Worm (Caenorhabditis elegans) whole organism, L4/young adult: ENCODE results near the gene ssup-72.

Experiments
- dao-5 ChIP-seq: sonication (generic microtip); optimal IDR thresholded peaks from 2 replicates; lab custom pipeline; 2016; ENCODE audit warnings: missing genotype, missing genetic modification characterization, moderate library complexity, missing compliant biosample characterization
- him-1 ChIP-seq: sonication (generic microtip); optimal IDR thresholded peaks from 2 replicates; lab custom pipeline; 2016; ENCODE audit warnings: missing genotype, missing genetic modification reagents, missing genetic modification characterization, missing compliant biosample characterization

- TF ChIP-seq dao-5: no peak
- TF ChIP-seq him-1: peak; percentile 16
Measured at ce11 chrII:6820278-6820971, 44.0 kb downstream of the ssup-72 start.
